Fruit fly (Drosophila melanogaster) whole organism, embryonic: ENCODE measurements around the gene RpS3.

ENCODE experiments used
- Abd-B ChIP-seq: fragments of 200-800 bp; sonication (Bioruptor generic); optimal IDR thresholded peaks from 2 replicates; lab custom pipeline; 2018; ENCODE audit warnings: missing biosample characterization, mild to moderate bottlenecking, missing genetic modification characterization, moderate library complexity
- Ada2b ChIP-seq: fragments of 200-800 bp; sonication (Bioruptor generic); IDR thresholded peaks from 2 replicates; pipeline ENCODE4 v1.3.6; 2022; ENCODE audit warnings: missing biosample characterization, missing genetic modification characterization
- Asciz ChIP-seq: fragments of 200-800 bp; sonication (Bioruptor generic); optimal IDR thresholded peaks from 2 replicates; lab custom pipeline; 2017; ENCODE audit warnings: missing biosample characterization, mild to moderate bottlenecking, missing genetic modification characterization, missing genetic modification reagents
- CG10959 ChIP-seq: fragments of 200-800 bp; sonication (Bioruptor generic); IDR thresholded peaks from 2 replicates; pipeline ENCODE4 v1.3.6; 2022; ENCODE audit warnings: missing biosample characterization, missing genetic modification characterization
- CG12155 ChIP-seq: fragments of 200-800 bp; sonication (Bioruptor generic); optimal IDR thresholded peaks from 3 replicates; lab custom pipeline; 2016; ENCODE audit warnings: missing biosample characterization, missing genetic modification characterization
- CG16779 ChIP-seq: fragments of 200-800 bp; sonication (Bioruptor generic); IDR thresholded peaks from 2 replicates; pipeline ENCODE4 v1.3.6; 2022; ENCODE audit warnings: missing biosample characterization, missing genetic modification characterization
- CG17186 ChIP-seq: fragments of 200-800 bp; sonication (Bioruptor generic); optimal IDR thresholded peaks from 3 replicates; lab custom pipeline; 2017; ENCODE audit warnings: missing biosample characterization, missing genetic modification reagents, missing genetic modification characterization
- CG17568 ChIP-seq: fragments of 200-800 bp; sonication (Bioruptor generic); optimal IDR thresholded peaks from 2 replicates; lab custom pipeline; 2018; ENCODE audit warnings: missing biosample characterization, mild to moderate bottlenecking, missing genetic modification characterization, moderate library complexity
- CG18011 ChIP-seq: fragments of 200-800 bp; sonication (Bioruptor generic); optimal IDR thresholded peaks from 2 replicates; lab custom pipeline; 2017; ENCODE audit warnings: missing biosample characterization, missing genetic modification characterization, mild to moderate bottlenecking, moderate library complexity, missing genotype
- CG2129 ChIP-seq: fragments of 200-800 bp; sonication (Bioruptor generic); IDR thresholded peaks from 2 replicates; pipeline ENCODE4 v1.3.6; 2022; ENCODE audit warnings: missing biosample characterization, missing genetic modification characterization; ENCODE audit not compliant: partially characterized antibody
- CG3163 ChIP-seq: fragments of 200-800 bp; sonication (Bioruptor generic); optimal IDR thresholded peaks from 3 replicates; lab custom pipeline; 2016; ENCODE audit warnings: missing biosample characterization, missing genetic modification characterization
- CG32767 ChIP-seq: fragments of 200-800 bp; sonication (Bioruptor generic); IDR thresholded peaks from 2 replicates; pipeline ENCODE4 v1.3.6; 2022; ENCODE audit warnings: missing biosample characterization, missing genetic modification characterization
- CG34224 ChIP-seq: fragments of 200-800 bp; sonication (Bioruptor generic); IDR thresholded peaks from 3 replicates; pipeline ENCODE4 v1.3.6; 2022; ENCODE audit warnings: missing biosample characterization, missing genetic modification characterization; ENCODE audit not compliant: partially characterized antibody
- CG7839 ChIP-seq: fragments of 200-800 bp; sonication (Bioruptor generic); optimal IDR thresholded peaks from 3 replicates; lab custom pipeline; 2018; ENCODE audit warnings: missing biosample characterization, mild to moderate bottlenecking, missing genetic modification characterization, moderate library complexity
- CG7928 ChIP-seq: fragments of 200-800 bp; sonication (Bioruptor generic); optimal IDR thresholded peaks from 2 replicates; lab custom pipeline; 2017; ENCODE audit warnings: missing biosample characterization, mild to moderate bottlenecking, missing genetic modification characterization
- CG7987 ChIP-seq: fragments of 200-800 bp; sonication (Bioruptor generic); optimal IDR thresholded peaks from 2 replicates; lab custom pipeline; 2018; ENCODE audit warnings: missing biosample characterization, mild to moderate bottlenecking, missing genetic modification characterization, moderate library complexity
- CG8924 ChIP-seq: fragments of 200-800 bp; optimal IDR thresholded peaks from 3 replicates; lab custom pipeline; 2019; ENCODE audit warnings: missing biosample characterization, mild to moderate bottlenecking, missing genetic modification characterization, moderate library complexity
- CG9437 ChIP-seq: fragments of 200-800 bp; sonication (Bioruptor generic); optimal IDR thresholded peaks from 2 replicates; lab custom pipeline; 2018; ENCODE audit warnings: missing biosample characterization, mild to moderate bottlenecking, missing genetic modification characterization
- CG9609 ChIP-seq: fragments of 200-800 bp; sonication (Bioruptor generic); optimal IDR thresholded peaks from 3 replicates; lab custom pipeline; 2016; ENCODE audit warnings: missing biosample characterization, missing genetic modification characterization
- Drgx ChIP-seq: fragments of 200-800 bp; sonication (Bioruptor generic); IDR thresholded peaks from 2 replicates; pipeline ENCODE4 v1.3.6; 2022; ENCODE audit warnings: missing biosample characterization, missing genetic modification characterization
- HLH4C ChIP-seq: fragments of 200-800 bp; sonication (Bioruptor generic); IDR thresholded peaks from 3 replicates; pipeline ENCODE4 v1.3.6; 2022; ENCODE audit warnings: missing biosample characterization, missing genetic modification characterization; ENCODE audit not compliant: partially characterized antibody
- Hr39 ChIP-seq: fragments of >200 bp; optimal IDR thresholded peaks from 2 replicates; lab custom pipeline; 2017
- Opbp ChIP-seq: fragments of 200-800 bp; sonication (Bioruptor generic); IDR thresholded peaks from 3 replicates; pipeline ENCODE4 v1.3.6; 2022; ENCODE audit warnings: missing biosample characterization, missing genetic modification characterization; ENCODE audit not compliant: partially characterized antibody
- PHDP ChIP-seq: fragments of 200-800 bp; sonication (Bioruptor generic); optimal IDR thresholded peaks from 3 replicates; lab custom pipeline; 2018; ENCODE audit warnings: missing biosample characterization, mild to moderate bottlenecking, missing genetic modification characterization, moderate library complexity
- Pdp1 ChIP-seq, 2 experiments: fragments of 200-800 bp; sonication (Bioruptor generic); optimal IDR thresholded peaks; 3 replicates each; lab custom pipeline; 2016; ENCODE audit warnings: missing biosample characterization in 2 of 2, missing genetic modification characterization in 2 of 2, mild to moderate bottlenecking in 1 of 2, moderate library complexity in 1 of 2
- Trl ChIP-seq, 3 experiments: fragments of >200 bp in 2 of 3; fragments of 200-800 bp in 1 of 3; sonication (Bioruptor generic) in 1 of 3; optimal IDR thresholded peaks; 2 replicates in 1 of 3; 3 replicates in 2 of 3; lab custom pipeline; 2016 to 2017; ENCODE audit warnings: missing biosample characterization in 1 of 3, missing genetic modification characterization in 1 of 3
- Usf ChIP-seq: fragments of 200-800 bp; sonication (Bioruptor generic); optimal IDR thresholded peaks from 2 replicates; lab custom pipeline; 2017; ENCODE audit warnings: missing genotype, missing biosample characterization, missing genetic modification characterization
- Xbp1 ChIP-seq: fragments of 200-800 bp; sonication (Bioruptor generic); optimal IDR thresholded peaks from 3 replicates; lab custom pipeline; 2016; ENCODE audit warnings: missing biosample characterization, mild to moderate bottlenecking, missing genetic modification characterization
- bbx ChIP-seq: fragments of 200-800 bp; sonication (Bioruptor generic); IDR thresholded peaks from 2 replicates; pipeline ENCODE4 v1.3.6; 2022; ENCODE audit warnings: missing biosample characterization, missing genetic modification characterization; ENCODE audit not compliant: partially characterized antibody
- ci ChIP-seq: fragments of 200-800 bp; sonication (Bioruptor generic); IDR thresholded peaks from 3 replicates; pipeline ENCODE4 v1.3.6; 2022; ENCODE audit warnings: missing biosample characterization, missing genetic modification characterization
- dan ChIP-seq: fragments of 200-800 bp; sonication (Bioruptor generic); IDR thresholded peaks from 2 replicates; pipeline ENCODE4 v1.3.6; 2022; ENCODE audit warnings: missing biosample characterization, missing genetic modification characterization
- dimm ChIP-seq: fragments of 200-800 bp; sonication (Bioruptor generic); IDR thresholded peaks from 2 replicates; pipeline ENCODE4 v1.3.6; 2022; ENCODE audit warnings: missing biosample characterization, missing genetic modification characterization
- dmrt11E ChIP-seq: fragments of 200-800 bp; sonication (Bioruptor generic); optimal IDR thresholded peaks from 3 replicates; lab custom pipeline; 2018; ENCODE audit warnings: missing biosample characterization, mild to moderate bottlenecking, missing genetic modification characterization, moderate library complexity
- emc ChIP-seq: fragments of 200-800 bp; sonication (Bioruptor generic); optimal IDR thresholded peaks from 2 replicates; lab custom pipeline; 2016; ENCODE audit warnings: missing biosample characterization, missing genetic modification characterization
- fd96Cb ChIP-seq: fragments of 200-800 bp; sonication (Bioruptor generic); optimal IDR thresholded peaks from 2 replicates; lab custom pipeline; 2018; ENCODE audit warnings: missing biosample characterization, mild to moderate bottlenecking, missing genetic modification characterization, moderate library complexity
- gcm2 ChIP-seq: fragments of 200-800 bp; sonication (Bioruptor generic); optimal IDR thresholded peaks from 2 replicates; lab custom pipeline; 2016; ENCODE audit warnings: missing biosample characterization, missing genetic modification characterization
- gro ChIP-seq: fragments of 200-800 bp; sonication (Bioruptor generic); optimal IDR thresholded peaks from 2 replicates; lab custom pipeline; 2016; ENCODE audit warnings: missing biosample characterization, missing genetic modification characterization
- gsb ChIP-seq: fragments of 200-800 bp; sonication (Bioruptor generic); IDR thresholded peaks from 2 replicates; pipeline ENCODE4 v1.3.6; 2022; ENCODE audit warnings: missing biosample characterization, missing genetic modification characterization
- hb ChIP-seq: fragments of 200-800 bp; sonication (Bioruptor generic); IDR thresholded peaks from 3 replicates; pipeline ENCODE4 v1.3.6; 2022; ENCODE audit warnings: missing biosample characterization, missing genetic modification characterization; ENCODE audit not compliant: partially characterized antibody
- klu ChIP-seq: fragments of 200-800 bp; sonication (Bioruptor generic); IDR thresholded peaks from 2 replicates; pipeline ENCODE4 v1.3.6; 2022; ENCODE audit warnings: missing biosample characterization, missing genetic modification characterization
- knrl ChIP-seq: fragments of 200-800 bp; sonication (Bioruptor generic); IDR thresholded peaks from 3 replicates; pipeline ENCODE4 v1.3.6; 2022; ENCODE audit warnings: missing biosample characterization, missing genetic modification characterization; ENCODE audit not compliant: partially characterized antibody
- odd ChIP-seq: fragments of 200-800 bp; sonication (Bioruptor generic); optimal IDR thresholded peaks from 2 replicates; lab custom pipeline; 2017; ENCODE audit warnings: missing biosample characterization, mild to moderate bottlenecking, missing genetic modification characterization
- scrt ChIP-seq: fragments of 200-800 bp; sonication (Bioruptor generic); optimal IDR thresholded peaks from 2 replicates; lab custom pipeline; 2018; ENCODE audit warnings: missing biosample characterization, mild to moderate bottlenecking, missing genetic modification characterization, moderate library complexity
- seq ChIP-seq: fragments of 200-800 bp; sonication (Bioruptor generic); IDR thresholded peaks from 2 replicates; pipeline ENCODE4 v1.3.6; 2022; ENCODE audit warnings: missing biosample characterization, missing genetic modification characterization
- sima ChIP-seq: fragments of 200-800 bp; sonication (Bioruptor generic); optimal IDR thresholded peaks from 2 replicates; lab custom pipeline; 2016; ENCODE audit warnings: missing biosample characterization, missing genetic modification characterization
- sisA ChIP-seq: fragments of 200-800 bp; sonication (Bioruptor generic); IDR thresholded peaks from 2 replicates; pipeline ENCODE4 v1.3.6; 2022; ENCODE audit warnings: missing biosample characterization, missing genetic modification characterization
- unpg ChIP-seq: fragments of 200-800 bp; sonication (Bioruptor generic); optimal IDR thresholded peaks from 3 replicates; lab custom pipeline; 2018; ENCODE audit warnings: missing biosample characterization, mild to moderate bottlenecking, missing genetic modification characterization, moderate library complexity
- wdn ChIP-seq: fragments of 200-800 bp; sonication (Bioruptor generic); IDR thresholded peaks from 2 replicates; pipeline ENCODE4 v1.3.6; 2022; ENCODE audit warnings: missing biosample characterization, missing genetic modification characterization
- zen2 ChIP-seq: fragments of 200-800 bp; sonication (Bioruptor generic); IDR thresholded peaks from 3 replicates; pipeline ENCODE4 v1.3.6; 2022; ENCODE audit warnings: missing biosample characterization, missing genetic modification characterization; ENCODE audit not compliant: partially characterized antibody

The RpS3 gene

DNA sequence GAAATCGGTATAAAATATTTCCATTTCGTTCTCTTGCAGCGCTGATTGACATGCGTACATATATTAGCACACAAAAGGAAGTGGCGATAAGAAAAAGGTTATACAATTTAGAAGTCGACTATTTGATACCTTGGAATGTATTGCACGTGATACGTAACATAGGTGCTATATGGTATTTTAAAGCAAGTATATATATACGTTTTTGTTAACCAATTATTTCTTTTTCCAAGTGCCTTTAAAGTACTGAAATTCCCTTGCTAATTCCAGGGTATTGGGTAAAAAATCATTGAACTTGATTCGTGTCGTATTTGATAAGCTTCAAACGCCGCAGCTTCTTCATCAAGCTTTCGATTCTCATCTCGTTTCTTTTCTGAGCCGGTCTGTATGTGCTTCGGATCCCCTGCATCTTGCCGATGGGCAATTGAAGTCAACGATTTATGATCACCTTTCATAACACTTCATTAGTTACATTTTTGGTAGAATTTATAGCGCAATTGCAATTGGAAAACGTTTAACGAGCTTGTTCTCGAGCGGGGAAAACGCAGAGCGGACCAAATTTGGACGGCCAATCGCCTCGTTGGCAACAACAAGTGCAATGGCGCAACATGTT lies 5.0 kb downstream of the RpS3 start, which contains the start of gene CG4408 (continued):
- TF ChIP-seq gro (GFP tag; lab: Kevin White, UChicago) (peak; percentile 46), seq (GFP tag; lab: Robert Waterston, UW) (no peak), Drgx (peak; percentile 70), CG9609 (GFP tag; lab: Kevin White, UChicago) (no peak), CG7987 (GFP tag; lab: Kevin White, UChicago) (no peak), CG10959 (GFP tag; lab: Robert Waterston, UW) (no peak), unpg (GFP tag; lab: Kevin White, UChicago) (peak; percentile 26), knrl (GFP tag; lab: Robert Waterston, UW) (no peak), dan (GFP tag; lab: Robert Waterston, UW) (no peak), CG32767 (GFP tag; lab: Robert Waterston, UW) (no peak), CG18011 (GFP tag; lab: Kevin White, UChicago) (no peak), Ada2b (GFP tag; lab: Robert Waterston, UW) (peak; percentile 68), gcm2 (GFP tag; lab: Kevin White, UChicago) (no peak), CG16779 (GFP tag; lab: Robert Waterston, UW) (no peak), CG8924 (tag; lab: Kevin White, UChicago) (peak; percentile 32), hb (no peak), odd (GFP tag; lab: Kevin White, UChicago) (no peak), emc (no peak), sima (no peak), Hr39 (no peak), fd96Cb (peak; percentile 48), dmrt11E (tag; lab: Kevin White, UChicago) (no peak), CG7928 (GFP tag; lab: Kevin White, UChicago) (no peak), bbx (GFP tag; lab: Robert Waterston, UW) (no peak), CG9437 (GFP tag; lab: Kevin White, UChicago) (no peak), CG17186 (GFP tag; lab: Kevin White, UChicago) (no peak), Xbp1 (GFP tag; lab: Kevin White, UChicago) (peak; percentile 10), wdn (GFP tag; lab: Robert Waterston, UW) (no peak), CG17568 (GFP tag; lab: Kevin White, UChicago) (no peak), CG12155 (GFP tag; lab: Kevin White, UChicago) (peak; percentile 17), klu (no peak), PHDP (tag; lab: Kevin White, UChicago) (peak; percentile 43), CG7839 (peak; percentile 57), zen2 (GFP tag; lab: Robert Waterston, UW) (no peak), HLH4C (no peak), Abd-B (GFP tag; lab: Kevin White, UChicago) (peak; percentile 30), Usf (GFP tag; lab: Kevin White, UChicago) (no peak), Asciz (GFP tag; lab: Kevin White, UChicago) (no peak), Trl (optimal IDR thresholded peaks at IDR 0.05; lab: Kevin White, UChicago) (no peak), Trl (GFP tag; optimal IDR thresholded peaks at IDR 0.05; lab: Kevin White, UChicago) (peak; percentile 20), CG2129 (GFP tag; lab: Robert Waterston, UW) (no peak), scrt (peak; percentile 6), CG34224 (GFP tag; lab: Robert Waterston, UW) (no peak), ci (GFP tag; lab: Robert Waterston, UW) (0 out of 3 replicates have a peak, but pooled peaks have one; percentile 20), CG3163 (GFP tag; lab: Kevin White, UChicago) (no peak), sisA (GFP tag; lab: Robert Waterston, UW) (peak; percentile 37; the same call in 1 of the 2 replicates), dimm (GFP tag; lab: Robert Waterston, UW) (no peak), Opbp (GFP tag; lab: Robert Waterston, UW) (no peak), Pdp1 (GFP tag; optimal IDR thresholded peaks at IDR 0.05; lab: Kevin White, UChicago) (peak in 1 of 2 experiments; percentile 36), gsb (no peak)
